Worm (Caenorhabditis elegans): ENCODE measurements around the gene srg-15.

ce11 chrII:8716231-8716878 is 6.1 kb upstream of the srg-15 start, which contains the start of the genes cyn-11 and T01B7.5:
- TF ChIP-seq W03F9.2 (tag; optimal IDR thresholded peaks at IDR 0.05), result peak; percentile 39
- TF ChIP-seq him-1 (tag; optimal IDR thresholded peaks at IDR 0.05), result no peak

All from whole organism, L4/young adult.